Fruit fly (Drosophila melanogaster) whole organism, embryonic: Measurements from ENCODE around the gene CG2540.
A peak's percentile ranks its signal among the peaks of the same experiment; 100 is the strongest.

Experiments
- Atf6 ChIP-seq: fragments of 200-800 bp; sonication (Bioruptor generic); IDR thresholded peaks from 2 replicates; pipeline ENCODE4 v1.3.6; 2022; ENCODE audit warnings: missing biosample characterization, missing genetic modification characterization
- CG10267 ChIP-seq: fragments of 200-800 bp; sonication (Bioruptor generic); optimal IDR thresholded peaks from 2 replicates; lab custom pipeline; 2018; ENCODE audit warnings: missing biosample characterization, mild to moderate bottlenecking, missing genetic modification characterization, moderate library complexity
- CG10543 ChIP-seq: fragments of 200-800 bp; sonication (Bioruptor generic); optimal IDR thresholded peaks from 3 replicates; lab custom pipeline; 2017; ENCODE audit warnings: missing biosample characterization, mild to moderate bottlenecking, missing genetic modification characterization, moderate library complexity
- CG11085 ChIP-seq: fragments of 200-800 bp; sonication (Bioruptor generic); IDR thresholded peaks from 2 replicates; pipeline ENCODE4 v1.3.6; 2022; ENCODE audit warnings: missing biosample characterization, missing genetic modification characterization
- CG14710 ChIP-seq: fragments of 200-800 bp; sonication (Bioruptor generic); optimal IDR thresholded peaks from 3 replicates; lab custom pipeline; 2019; ENCODE audit warnings: missing biosample characterization, mild to moderate bottlenecking, missing genetic modification characterization, moderate library complexity
- CG15514 ChIP-seq: fragments of 200-800 bp; sonication (Bioruptor generic); optimal IDR thresholded peaks from 3 replicates; lab custom pipeline; 2017; ENCODE audit warnings: missing biosample characterization, missing genetic modification characterization, mild to moderate bottlenecking, moderate library complexity, missing genetic modification reagents
- CG31441 ChIP-seq: fragments of 200-800 bp; sonication (Bioruptor generic); IDR thresholded peaks from 2 replicates; pipeline ENCODE4 v1.3.6; 2022; ENCODE audit warnings: missing biosample characterization, missing genetic modification characterization
- CG34376 ChIP-seq: fragments of 200-800 bp; sonication (Bioruptor generic); optimal IDR thresholded peaks from 2 replicates; lab custom pipeline; 2018; ENCODE audit warnings: missing biosample characterization, mild to moderate bottlenecking, missing genetic modification characterization
- CG3847 ChIP-seq: fragments of 200-800 bp; sonication (Bioruptor generic); IDR thresholded peaks from 2 replicates; pipeline ENCODE4 v1.3.6; 2022; ENCODE audit warnings: missing biosample characterization, missing genetic modification characterization
- CG4854 ChIP-seq: fragments of 200-800 bp; sonication (Bioruptor generic); optimal IDR thresholded peaks from 2 replicates; lab custom pipeline; 2016; ENCODE audit warnings: missing biosample characterization, missing genetic modification characterization, inconsistent platforms
- CG7963 ChIP-seq: fragments of 200-800 bp; sonication (Bioruptor generic); IDR thresholded peaks from 3 replicates; pipeline ENCODE4 v1.3.6; 2022; ENCODE audit warnings: missing biosample characterization, missing genetic modification characterization; ENCODE audit not compliant: partially characterized antibody
- CG9727 ChIP-seq: fragments of 200-800 bp; sonication (Bioruptor generic); optimal IDR thresholded peaks from 3 replicates; lab custom pipeline; 2017; ENCODE audit warnings: missing biosample characterization, mild to moderate bottlenecking, missing genetic modification characterization
- Fer1 ChIP-seq: fragments of 200-800 bp; sonication (Bioruptor generic); optimal IDR thresholded peaks from 2 replicates; lab custom pipeline; 2017; ENCODE audit warnings: missing biosample characterization, mild to moderate bottlenecking, missing genetic modification characterization
- HLH54F ChIP-seq: fragments of 200-800 bp; sonication (Bioruptor generic); optimal IDR thresholded peaks from 3 replicates; lab custom pipeline; 2016; ENCODE audit warnings: missing biosample characterization, missing genetic modification characterization
- Hsf ChIP-seq: fragments of 200-800 bp; sonication (Bioruptor generic); optimal IDR thresholded peaks from 3 replicates; lab custom pipeline; 2016; ENCODE audit warnings: missing biosample characterization, missing genetic modification characterization
- NC2α ChIP-seq: fragments of 200-800 bp; sonication (Bioruptor generic); optimal IDR thresholded peaks from 2 replicates; lab custom pipeline; 2016; ENCODE audit warnings: missing biosample characterization, missing genetic modification characterization
- Neu2 ChIP-seq: fragments of 200-800 bp; sonication (Bioruptor generic); optimal IDR thresholded peaks from 3 replicates; lab custom pipeline; 2016; ENCODE audit warnings: missing biosample characterization, missing genetic modification characterization, borderline replicate concordance
- NfI ChIP-seq: fragments of 200-800 bp; sonication (Bioruptor generic); optimal IDR thresholded peaks from 3 replicates; lab custom pipeline; 2018; ENCODE audit warnings: missing biosample characterization, mild to moderate bottlenecking, missing genetic modification characterization, moderate library complexity
- Opbp ChIP-seq: fragments of 200-800 bp; sonication (Bioruptor generic); IDR thresholded peaks from 3 replicates; pipeline ENCODE4 v1.3.6; 2022; ENCODE audit warnings: missing biosample characterization, missing genetic modification characterization; ENCODE audit not compliant: partially characterized antibody
- Rfx ChIP-seq: fragments of 200-800 bp; sonication (Bioruptor generic); IDR thresholded peaks from 2 replicates; pipeline ENCODE4 v1.3.6; 2022; ENCODE audit warnings: missing biosample characterization, missing genetic modification characterization
- Sry-δ ChIP-seq: fragments of 200-800 bp; sonication (Bioruptor generic); optimal IDR thresholded peaks from 2 replicates; lab custom pipeline; 2016; ENCODE audit warnings: missing biosample characterization, missing genetic modification characterization
- TFAM ChIP-seq: fragments of 200-800 bp; sonication (Bioruptor generic); optimal IDR thresholded peaks from 2 replicates; lab custom pipeline; 2017; ENCODE audit warnings: missing biosample characterization, missing genetic modification characterization, inconsistent platforms
- Tbp ChIP-seq: fragments of >200 bp; optimal IDR thresholded peaks from 2 replicates; lab custom pipeline; 2018; ENCODE audit warnings: missing biosample characterization, missing genetic modification characterization
- Trl ChIP-seq, 3 experiments: fragments of >200 bp in 2 of 3; fragments of 200-800 bp in 1 of 3; sonication (Bioruptor generic) in 1 of 3; optimal IDR thresholded peaks; 2 replicates in 1 of 3; 3 replicates in 2 of 3; lab custom pipeline; 2016 to 2017; ENCODE audit warnings: missing biosample characterization in 1 of 3, missing genetic modification characterization in 1 of 3
- Xrp1 ChIP-seq: fragments of 200-800 bp; sonication (Bioruptor generic); IDR thresholded peaks from 2 replicates; pipeline ENCODE4 v1.3.6; 2022; ENCODE audit warnings: missing biosample characterization, missing genetic modification characterization
- amos ChIP-seq: fragments of 200-800 bp; sonication (Bioruptor generic); IDR thresholded peaks from 2 replicates; pipeline ENCODE4 v1.3.6; 2022; ENCODE audit warnings: missing biosample characterization, missing genetic modification characterization; ENCODE audit not compliant: partially characterized antibody
- cg ChIP-seq: fragments of 200-800 bp; sonication (Bioruptor generic); optimal IDR thresholded peaks from 3 replicates; lab custom pipeline; 2019; ENCODE audit warnings: missing biosample characterization, mild to moderate bottlenecking, missing genetic modification characterization, moderate library complexity
- eve ChIP-seq, 2 experiments: fragments of >200 bp; optimal IDR thresholded peaks; 2 replicates each; lab custom pipeline; 2017; ENCODE audit warnings: missing biosample characterization in 2 of 2, missing genetic modification characterization in 2 of 2
- fru ChIP-seq: fragments of >200 bp; optimal IDR thresholded peaks from 2 replicates; lab custom pipeline; 2017
- gcm2 ChIP-seq: fragments of 200-800 bp; sonication (Bioruptor generic); optimal IDR thresholded peaks from 2 replicates; lab custom pipeline; 2016; ENCODE audit warnings: missing biosample characterization, missing genetic modification characterization
- grn ChIP-seq: fragments of 200-800 bp; sonication (Bioruptor generic); optimal IDR thresholded peaks from 3 replicates; lab custom pipeline; 2017; ENCODE audit warnings: missing biosample characterization, missing genetic modification characterization
- hb ChIP-seq: fragments of 200-800 bp; sonication (Bioruptor generic); IDR thresholded peaks from 3 replicates; pipeline ENCODE4 v1.3.6; 2022; ENCODE audit warnings: missing biosample characterization, missing genetic modification characterization; ENCODE audit not compliant: partially characterized antibody
- lbe ChIP-seq: fragments of 200-800 bp; sonication (Bioruptor generic); optimal IDR thresholded peaks from 2 replicates; lab custom pipeline; 2016; ENCODE audit warnings: missing biosample characterization, mild to moderate bottlenecking, missing genetic modification characterization
- lilli ChIP-seq: fragments of 200-800 bp; sonication (Bioruptor generic); optimal IDR thresholded peaks from 3 replicates; lab custom pipeline; 2016; ENCODE audit warnings: missing biosample characterization, missing genetic modification characterization
- lola ChIP-seq, 3 experiments: fragments of >200 bp in 2 of 3; fragments of 200-800 bp in 1 of 3; sonication (Bioruptor generic) in 1 of 3; optimal IDR thresholded peaks; 2 replicates each; lab custom pipeline; 2017 to 2019; ENCODE audit warnings: missing biosample characterization in 3 of 3, missing genetic modification characterization in 3 of 3, mild to moderate bottlenecking in 1 of 3, moderate library complexity in 1 of 3
- mam ChIP-seq: fragments of 200-800 bp; sonication (Bioruptor generic); optimal IDR thresholded peaks from 3 replicates; lab custom pipeline; 2016; ENCODE audit warnings: missing biosample characterization, missing genetic modification characterization
- nerfin-1 ChIP-seq: fragments of 200-800 bp; sonication (Bioruptor generic); optimal IDR thresholded peaks from 3 replicates; lab custom pipeline; 2019; ENCODE audit warnings: missing biosample characterization, mild to moderate bottlenecking, missing genetic modification characterization, moderate library complexity
- nmo ChIP-seq: fragments of 200-800 bp; sonication (Bioruptor generic); optimal IDR thresholded peaks from 2 replicates; lab custom pipeline; 2018; ENCODE audit warnings: missing biosample characterization, mild to moderate bottlenecking, missing genetic modification characterization, moderate library complexity
- pan ChIP-seq, 4 experiments: fragments of >200 bp in 3 of 4; fragments of 200-800 bp in 1 of 4; sonication (Bioruptor generic) in 1 of 4; optimal IDR thresholded peaks in 3 of 4; IDR thresholded peaks in 1 of 4; 2 replicates each; pipeline versions ENCODE4 v1.3.6 to Lab custom; 2017 to 2022; ENCODE audit warnings: missing biosample characterization in 2 of 4, missing genetic modification characterization in 2 of 4, mixed read lengths in 1 of 4
- pzg ChIP-seq: fragments of 200-800 bp; sonication (Bioruptor generic); optimal IDR thresholded peaks from 3 replicates; lab custom pipeline; 2018; ENCODE audit warnings: missing biosample characterization, mild to moderate bottlenecking, missing genetic modification characterization, moderate library complexity
- shn ChIP-seq: fragments of 200-800 bp; sonication (Bioruptor generic); optimal IDR thresholded peaks from 3 replicates; lab custom pipeline; 2016; ENCODE audit warnings: missing biosample characterization, missing genetic modification characterization
- trem ChIP-seq: fragments of 200-800 bp; optimal IDR thresholded peaks from 3 replicates; lab custom pipeline; 2019; ENCODE audit warnings: missing biosample characterization, mild to moderate bottlenecking, missing genetic modification characterization, moderate library complexity
- twi ChIP-seq: fragments of 200-800 bp; optimal IDR thresholded peaks from 2 replicates; lab custom pipeline; 2019; ENCODE audit warnings: missing biosample characterization, mild to moderate bottlenecking, missing genetic modification characterization, moderate library complexity
- unc-4 ChIP-seq: fragments of 200-800 bp; sonication (Bioruptor generic); IDR thresholded peaks from 2 replicates; pipeline ENCODE4 v1.3.6; 2022; ENCODE audit warnings: missing biosample characterization, missing genetic modification characterization; ENCODE audit not compliant: partially characterized antibody
- unpg ChIP-seq: fragments of 200-800 bp; sonication (Bioruptor generic); optimal IDR thresholded peaks from 3 replicates; lab custom pipeline; 2018; ENCODE audit warnings: missing biosample characterization, mild to moderate bottlenecking, missing genetic modification characterization, moderate library complexity
- z ChIP-seq: fragments of 200-800 bp; sonication (Bioruptor generic); IDR thresholded peaks from 3 replicates; pipeline ENCODE4 v1.3.6; 2022; ENCODE audit warnings: missing biosample characterization, missing genetic modification characterization

CG2540 gene

dm6 chrX:12611536-12612458 is 17.9 kb upstream of the CG2540 start, which contains the start of the genes CG1463 and Fpgs1 (continued):
- TF ChIP-seq HLH54F (GFP tag; lab: Kevin White, UChicago), result peak; percentile 41
- TF ChIP-seq pzg, result peak; percentile 32
- peak; percentile 1 for TF ChIP-seq lbe (GFP tag; lab: Kevin White, UChicago)
- TF ChIP-seq CG11085 (GFP tag; lab: Robert Waterston, UW), result 0 out of 2 replicates have a peak, but pooled peaks have one; percentile 22
- peak; percentile 53 for TF ChIP-seq twi (tag; lab: Kevin White, UChicago)
- TF ChIP-seq gcm2 (GFP tag; lab: Kevin White, UChicago), result no peak
- peak; percentile 48 for TF ChIP-seq CG14710 (tag; lab: Kevin White, UChicago)
- TF ChIP-seq fru (lab: Kevin White, UChicago), result no peak
- peak; percentile 86 for TF ChIP-seq Tbp (GFP tag; lab: Kevin White, UChicago)
- TF ChIP-seq cg (GFP tag; lab: Kevin White, UChicago), result peak; percentile 71
- no peak; the same call in 2 of the 3 replicates for TF ChIP-seq hb (GFP tag; lab: Robert Waterston, UW)
- TF ChIP-seq mam (GFP tag; lab: Kevin White, UChicago), result peak; percentile 34
- TF ChIP-seq lilli, result peak; percentile 55
- TF ChIP-seq grn, result peak; percentile 83
- no peak for TF ChIP-seq unpg
- TF ChIP-seq CG3847, result no peak
- TF ChIP-seq unc-4 (GFP tag; lab: Robert Waterston, UW), result peak; percentile 60
- peak; percentile 37 for TF ChIP-seq CG10543 (GFP tag; lab: Kevin White, UChicago)
- TF ChIP-seq nmo (GFP tag; lab: Kevin White, UChicago), result peak; percentile 59
- TF ChIP-seq trem (tag; lab: Kevin White, UChicago), result peak; percentile 38
- TF ChIP-seq CG34376 (GFP tag; lab: Kevin White, UChicago), result peak; percentile 77
- peak; percentile 35 for TF ChIP-seq CG15514 (GFP tag; lab: Kevin White, UChicago)
- peak; percentile 21; the same call in 1 of the 2 replicates for TF ChIP-seq Atf6 (GFP tag; lab: Robert Waterston, UW)
- peak; percentile 86 for TF ChIP-seq z (GFP tag; lab: Robert Waterston, UW)
- TF ChIP-seq amos (GFP tag; lab: Robert Waterston, UW), result peak; percentile 63; the same call in 1 of the 2 replicates
- TF ChIP-seq Sry-δ, result peak; percentile 44
- TF ChIP-seq TFAM (GFP tag; lab: Kevin White, UChicago), result no peak
- peak; percentile 63; the same call in 2 of the 3 replicates for TF ChIP-seq Opbp (GFP tag; lab: Robert Waterston, UW)
- no peak for TF ChIP-seq CG4854
- peak; percentile 15 for TF ChIP-seq shn (GFP tag; lab: Kevin White, UChicago)
- TF ChIP-seq Xrp1, result peak; percentile 48; the same call in 1 of the 2 replicates
- 0 out of 3 replicates have a peak, but pooled peaks have one; percentile 46 for TF ChIP-seq CG7963
- TF ChIP-seq Fer1 (GFP tag; lab: Kevin White, UChicago), result peak; percentile 49
- no peak for TF ChIP-seq Neu2
- TF ChIP-seq CG10267 (tag; lab: Kevin White, UChicago), result peak; percentile 28
- peak; percentile 47; the same call in 1 of the 2 replicates for TF ChIP-seq Rfx (GFP tag; lab: Robert Waterston, UW)
- no peak for TF ChIP-seq NC2α
- TF ChIP-seq lola (GFP tag; optimal IDR thresholded peaks at IDR 0.05; lab: Kevin White, UChicago), result peak in 1 of 3 experiments; percentile 36
- TF ChIP-seq CG9727 (GFP tag; lab: Kevin White, UChicago), result no peak
- TF ChIP-seq NfI (GFP tag; lab: Kevin White, UChicago), result no peak
- TF ChIP-seq nerfin-1, result peak; percentile 15
- no peak for TF ChIP-seq CG31441 (GFP tag; lab: Robert Waterston, UW)
- TF ChIP-seq Hsf, result peak; percentile 3
- TF ChIP-seq Trl (optimal IDR thresholded peaks at IDR 0.05; lab: Kevin White, UChicago), result no peak
- peak; percentile 9 for TF ChIP-seq Trl (GFP tag; optimal IDR thresholded peaks at IDR 0.05; lab: Kevin White, UChicago)
- TF ChIP-seq pan (optimal IDR thresholded peaks at IDR 0.05; lab: Kevin White, UChicago), result no peak
- TF ChIP-seq pan (GFP tag; optimal IDR thresholded peaks at IDR 0.05 in 1 of 2, IDR thresholded peaks at IDR 0.05 in 1 of 2), result peak in 1 of 2 experiments; percentile 53
- TF ChIP-seq eve (GFP tag; optimal IDR thresholded peaks at IDR 0.05; lab: Kevin White, UChicago), result no peak
